Worm (Caenorhabditis elegans): ENCODE measurements around the gene tra-3.

- TF ChIP-seq ceh-9 (tag; optimal IDR thresholded peaks at IDR 0.05) (no peak), pha-4 (tag; optimal IDR thresholded peaks at IDR 0.05) (no peak), npax-4 (tag; optimal IDR thresholded peaks at IDR 0.05) (no peak), pqm-1 (tag; optimal IDR thresholded peaks at IDR 0.05) (no peak), nhr-11 (tag; optimal IDR thresholded peaks at IDR 0.05) (no peak), K09A11.1 (tag; optimal IDR thresholded peaks at IDR 0.05; ENCODE audit: insufficient read depth) (no peak), ama-1 (optimal IDR thresholded peaks at IDR 0.05) (no peak), fkh-10 (GFP tag; optimal IDR thresholded peaks at IDR 0.05) (no peak), pha-2 (tag; optimal IDR thresholded peaks at IDR 0.05) (no peak)
These were observed 49.2 kb downstream of the tra-3 start for ce11 chrIV:14394812-14395211.

Data from whole organism, late embryonic.